Fruit fly (Drosophila melanogaster) whole organism: ENCODE data around the gene beta4GalNAcTB.

Experiments
- EcR ChIP-seq, 2 experiments: fragments of >200 bp; optimal IDR thresholded peaks; 2 replicates each; lab custom pipeline; 2017; ENCODE audit warnings: missing biosample characterization in 2 of 2, missing genetic modification characterization in 2 of 2, missing genetic modification reagents in 2 of 2
- pan ChIP-seq: fragments of >200 bp; optimal IDR thresholded peaks from 2 replicates; lab custom pipeline; 2017
- psq ChIP-seq: fragments of >200 bp; optimal IDR thresholded peaks from 2 replicates; lab custom pipeline; 2017
- usp ChIP-seq: fragments of >200 bp; optimal IDR thresholded peaks from 2 replicates; lab custom pipeline; 2017; ENCODE audit warnings: missing biosample characterization, missing genetic modification characterization, mixed read lengths

DNA sequence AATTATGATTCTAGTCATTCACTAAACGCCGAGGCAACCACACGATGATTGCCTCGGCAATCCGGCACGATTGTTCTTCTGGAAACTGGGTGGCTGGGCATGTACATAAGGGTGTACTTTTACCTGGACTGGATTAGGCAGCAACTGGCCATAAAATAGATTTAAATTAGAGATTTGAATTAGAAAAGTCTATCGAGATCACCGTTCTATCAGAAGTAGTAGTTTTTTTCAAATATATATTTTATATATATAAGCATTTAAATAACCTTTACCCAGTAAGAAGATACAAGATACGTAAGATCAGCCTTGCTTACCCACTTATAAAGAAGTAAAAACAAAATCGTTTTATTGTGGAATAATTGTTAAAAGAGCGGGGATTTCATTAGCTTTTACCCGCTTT lies 20.2 kb upstream of the beta4GalNAcTB start, which contains the start of gene CG11843:
- TF ChIP-seq usp (GFP tag; lab: Kevin White, UChicago) (no peak), EcR (GFP tag; optimal IDR thresholded peaks at IDR 0.05; lab: Kevin White, UChicago) (no peak), pan (lab: Kevin White, UChicago) (no peak), psq (lab: Kevin White, UChicago) (no peak)
